Worm (Caenorhabditis elegans) whole organism, midembryonic: ENCODE data around the gene plrg-1.

Experiments
- T22C8.4 ChIP-seq: fragments of 200-800 bp; sonication (Bioruptor generic); IDR thresholded peaks from 2 replicates; pipeline ENCODE4 v1.3.6; 2022; ENCODE audit warnings: missing genetic modification characterization, missing compliant biosample characterization
- cog-1 ChIP-seq: sonication (generic microtip); optimal IDR thresholded peaks from 2 replicates; lab custom pipeline; 2016; ENCODE audit warnings: missing genetic modification characterization, missing compliant biosample characterization
- flt-1 ChIP-seq: fragments of 200-800 bp; sonication (Bioruptor generic); IDR thresholded peaks from 2 replicates; pipeline ENCODE4 v1.3.6; 2022; ENCODE audit warnings: missing genetic modification characterization, missing compliant biosample characterization
- klf-2 ChIP-seq: fragments of 200-800 bp; sonication (Bioruptor generic); conservative IDR thresholded peaks from 2 replicates; pipeline ENCODE4 v1.3.6; 2022; ENCODE audit warnings: missing genetic modification reagents, missing genetic modification characterization, missing compliant biosample characterization
- med-1 ChIP-seq: sonication (generic microtip); optimal IDR thresholded peaks from 2 replicates; lab custom pipeline; 2017; ENCODE audit warnings: missing genetic modification characterization, mild to moderate bottlenecking, missing compliant biosample characterization, antibody characterized with exemption, missing genetic modification reagents; ENCODE audit not compliant: insufficient read depth
- ref-1 ChIP-seq: fragments of 200-800 bp; sonication (Bioruptor generic); conservative IDR thresholded peaks from 2 replicates; pipeline ENCODE4 v1.3.6; 2022; ENCODE audit warnings: missing genetic modification reagents, missing genetic modification characterization, missing compliant biosample characterization
- tab-1 ChIP-seq: fragments of 200-800 bp; sonication (Bioruptor generic); IDR thresholded peaks from 2 replicates; pipeline ENCODE4 v1.3.6; 2022; ENCODE audit warnings: missing genetic modification characterization, missing compliant biosample characterization
- ztf-23 ChIP-seq: fragments of 200-800 bp; sonication (Bioruptor generic); IDR thresholded peaks from 2 replicates; pipeline ENCODE4 v1.3.6; 2022; ENCODE audit warnings: missing genetic modification reagents, missing genetic modification characterization, missing compliant biosample characterization
- ztf-29 ChIP-seq: fragments of 200-800 bp; sonication (Bioruptor generic); IDR thresholded peaks from 2 replicates; pipeline ENCODE4 v1.3.6; 2022; ENCODE audit warnings: missing genetic modification reagents, missing genetic modification characterization, missing compliant biosample characterization

Gene plrg-1

DNA sequence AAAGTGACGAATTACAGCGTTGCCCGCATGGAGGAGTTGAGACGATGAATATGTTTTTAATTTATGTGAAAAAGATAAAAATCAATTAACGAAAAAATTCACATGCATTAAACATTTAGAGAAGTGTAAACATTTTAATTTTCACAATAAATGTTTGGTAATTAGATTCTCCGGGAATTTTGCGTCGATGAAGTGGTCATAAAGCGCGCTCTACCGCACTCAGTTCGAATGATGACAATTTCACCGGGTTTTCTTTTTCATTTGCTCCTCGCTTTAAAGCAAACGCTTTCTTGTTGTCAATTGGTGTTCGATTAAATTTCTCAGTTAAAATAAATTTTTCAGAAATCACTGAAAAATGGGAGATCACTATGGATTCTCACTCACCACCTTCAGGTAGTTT lies 37.7 kb downstream of the plrg-1 start, which contains the start of the genes D1054.1 and pas-2:
TSS of gene D1054.1 (minus strand) at position 192 of the 400 bp plus-strand sequence.
TSS of gene pas-2 (plus strand) at position 343 of the 400 bp plus-strand sequence.
- TF ChIP-seq cog-1 (tag; lab: Kevin White, UChicago) (no peak), flt-1 (GFP tag; lab: Robert Waterston, UW) (no peak), klf-2 (GFP tag; lab: Robert Waterston, UW) (no peak), ztf-29 (no peak), ztf-23 (no peak), T22C8.4 (GFP tag; lab: Robert Waterston, UW) (no peak), med-1 (GFP tag; lab: Kevin White, UChicago) (no peak), tab-1 (GFP tag; lab: Robert Waterston, UW) (no peak), ref-1 (GFP tag; lab: Robert Waterston, UW) (no peak)

- TF ChIP-seq cog-1 (tag; lab: Kevin White, UChicago) = no peak
- TF ChIP-seq ref-1 (GFP tag; lab: Robert Waterston, UW) = no peak
- no peak for TF ChIP-seq T22C8.4 (GFP tag; lab: Robert Waterston, UW)
- TF ChIP-seq flt-1 (GFP tag; lab: Robert Waterston, UW) = no peak
- no peak for TF ChIP-seq klf-2 (GFP tag; lab: Robert Waterston, UW)
- TF ChIP-seq ztf-23 = no peak
- no peak for TF ChIP-seq ztf-29
- no peak for TF ChIP-seq med-1 (GFP tag; lab: Kevin White, UChicago)
- TF ChIP-seq tab-1 (GFP tag; lab: Robert Waterston, UW) = no peak
Measured at ce11 chrV:10768892-10769291, 38.8 kb downstream of the plrg-1 start.

DNA sequence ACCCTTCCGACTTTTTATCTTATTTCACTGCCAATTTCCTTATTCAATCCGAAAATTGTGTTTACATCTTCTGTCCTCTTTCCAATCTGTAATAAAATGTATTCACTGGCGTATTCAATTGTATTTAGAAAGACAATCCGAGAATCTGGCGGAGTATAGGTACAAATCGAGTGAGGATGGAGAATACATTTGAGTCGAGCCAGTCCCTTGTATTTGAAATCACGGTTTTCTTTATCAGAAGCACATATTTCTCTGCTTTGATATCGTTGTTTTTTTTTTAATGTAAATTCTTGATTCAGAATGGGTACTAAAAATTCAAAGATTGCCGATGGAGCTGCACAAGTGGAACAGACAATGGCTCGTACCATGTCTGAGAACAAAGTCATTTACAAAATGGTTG lies 43.6 kb downstream of the plrg-1 start, which contains the start of gene ocr-1:
TSS of gene ocr-1 (plus strand) at position 301 of the 400 bp plus-strand sequence.
- TF ChIP-seq tab-1 (GFP tag; lab: Robert Waterston, UW) (no peak), ztf-23 (no peak), flt-1 (GFP tag; lab: Robert Waterston, UW) (no peak), med-1 (GFP tag; lab: Kevin White, UChicago) (no peak), ztf-29 (no peak), ref-1 (GFP tag; lab: Robert Waterston, UW) (no peak), T22C8.4 (GFP tag; lab: Robert Waterston, UW) (no peak), cog-1 (tag; lab: Kevin White, UChicago) (no peak), klf-2 (GFP tag; lab: Robert Waterston, UW) (no peak)

ce11 chrV:10762695-10763094 lies 45.0 kb downstream of the plrg-1 start, which contains the start of gene sre-6:
TSS of gene sre-6 (minus strand) at chrV:10762795.
- TF ChIP-seq tab-1 (GFP tag; lab: Robert Waterston, UW) (no peak), T22C8.4 (GFP tag; lab: Robert Waterston, UW) (no peak), cog-1 (tag; lab: Kevin White, UChicago) (no peak), ref-1 (GFP tag; lab: Robert Waterston, UW) (no peak), klf-2 (GFP tag; lab: Robert Waterston, UW) (no peak)

ce11 chrV:10760839-10761238 lies 46.9 kb downstream of the plrg-1 start:
- TF ChIP-seq ztf-29 (no peak), flt-1 (GFP tag; lab: Robert Waterston, UW) (no peak), tab-1 (GFP tag; lab: Robert Waterston, UW) (no peak), med-1 (GFP tag; lab: Kevin White, UChicago) (no peak), ref-1 (GFP tag; lab: Robert Waterston, UW) (no peak), cog-1 (tag; lab: Kevin White, UChicago) (no peak), T22C8.4 (GFP tag; lab: Robert Waterston, UW) (no peak), ztf-23 (no peak), klf-2 (GFP tag; lab: Robert Waterston, UW) (no peak)

ce11 chrV:10758658-10759057 lies 49.1 kb downstream of the plrg-1 start, which contains the start of gene F28H7.8:
TSS of gene F28H7.8 (plus strand) at chrV:10758958.
- no peak for TF ChIP-seq klf-2 (GFP tag; lab: Robert Waterston, UW)

DNA sequence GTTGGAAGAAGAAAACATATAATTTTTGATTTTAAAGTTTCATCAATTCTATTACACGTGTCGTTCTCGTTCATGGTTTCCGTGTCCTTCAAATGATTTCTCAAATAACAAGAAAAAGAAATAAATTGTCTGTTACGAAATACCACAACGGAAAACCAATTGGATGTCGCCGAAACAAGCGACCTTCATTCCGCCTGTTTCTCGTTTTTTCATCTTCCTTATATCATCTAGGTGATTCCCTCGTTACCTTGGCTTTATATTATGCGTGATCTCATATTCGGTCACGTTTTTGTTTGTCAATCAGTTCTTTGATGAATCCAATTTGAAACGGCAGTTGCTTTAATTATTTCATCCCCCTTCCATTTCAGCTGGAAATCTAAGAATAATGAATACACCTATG lies 50.6 kb downstream of the plrg-1 start:
- TF ChIP-seq flt-1 (GFP tag; lab: Robert Waterston, UW) (no peak), tab-1 (GFP tag; lab: Robert Waterston, UW) (no peak), ref-1 (GFP tag; lab: Robert Waterston, UW) (no peak), T22C8.4 (GFP tag; lab: Robert Waterston, UW) (no peak), klf-2 (GFP tag; lab: Robert Waterston, UW) (no peak), ztf-23 (no peak), ztf-29 (no peak), cog-1 (tag; lab: Kevin White, UChicago) (no peak)

DNA sequence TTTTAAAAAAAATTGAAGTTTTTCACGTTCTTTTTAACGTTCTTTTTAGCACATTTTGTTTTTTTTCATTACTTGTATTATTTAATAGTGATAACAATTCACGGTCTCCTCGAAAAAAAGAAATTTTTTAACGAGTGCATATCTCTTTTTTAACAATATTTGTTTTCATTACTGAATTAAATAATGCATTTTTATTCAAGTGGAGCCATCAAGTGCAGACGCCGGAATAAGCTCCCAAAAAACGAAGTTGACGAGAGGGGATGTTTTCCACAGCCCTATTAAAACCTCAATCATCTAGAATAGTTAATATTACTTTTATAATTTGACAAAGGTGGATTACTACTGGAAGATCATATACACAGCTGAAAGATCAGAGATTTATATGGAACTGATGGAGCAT lies 51.0 kb downstream of the plrg-1 start, which contains the start of gene irld-6:
TSS of gene irld-6 (minus strand) at position 101 of the 400 bp plus-strand sequence.
- TF ChIP-seq klf-2 (GFP tag; lab: Robert Waterston, UW) (no peak), tab-1 (GFP tag; lab: Robert Waterston, UW) (no peak), cog-1 (tag; lab: Kevin White, UChicago) (no peak), ref-1 (GFP tag; lab: Robert Waterston, UW) (no peak), med-1 (GFP tag; lab: Kevin White, UChicago) (no peak), ztf-29 (no peak)
